Worm (Caenorhabditis elegans): ENCODE measurements around the gene mel-28.

DNA sequence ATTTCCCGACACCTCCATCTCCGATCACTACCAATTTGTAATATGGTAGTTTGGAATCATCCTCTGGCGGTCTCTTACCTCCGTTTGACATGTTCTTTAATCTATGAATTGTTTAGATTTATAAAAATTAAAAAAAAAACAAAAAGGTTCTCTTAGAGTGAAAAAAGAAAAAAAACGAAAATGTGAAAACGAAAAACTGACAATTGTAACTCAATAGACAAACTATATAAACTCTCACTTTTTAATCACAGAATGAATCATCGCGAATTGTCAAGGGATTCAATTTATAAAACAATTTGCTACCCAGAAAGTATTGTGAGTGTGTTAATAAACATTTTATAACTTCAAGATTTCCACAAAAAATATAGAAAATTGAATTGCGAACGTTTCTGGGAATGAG is 45.9 kb upstream of the mel-28 start, which contains the start of gene ras-2:
- TF ChIP-seq cog-1 (tag; optimal IDR thresholded peaks at IDR 0.05) (no peak), ref-1 (GFP tag; conservative IDR thresholded peaks at IDR 0.05) (no peak), ztf-29 (GFP tag; IDR thresholded peaks at IDR 0.05) (no peak), flt-1 (GFP tag; IDR thresholded peaks at IDR 0.05) (no peak), ztf-23 (GFP tag; IDR thresholded peaks at IDR 0.05) (no peak), tab-1 (GFP tag; IDR thresholded peaks at IDR 0.05) (no peak), T22C8.4 (GFP tag; IDR thresholded peaks at IDR 0.05) (no peak), med-1 (GFP tag; optimal IDR thresholded peaks at IDR 0.05; ENCODE audit: insufficient read depth) (no peak), klf-2 (GFP tag; conservative IDR thresholded peaks at IDR 0.05) (no peak)
